Fruit fly (Drosophila melanogaster) whole organism, embryonic: ENCODE measurements around the gene CG2129.

Source experiments
- ATbp ChIP-seq: fragments of 200-800 bp; sonication (Bioruptor generic); optimal IDR thresholded peaks from 2 replicates; lab custom pipeline; 2017; ENCODE audit warnings: missing biosample characterization, mild to moderate bottlenecking, missing genetic modification characterization, missing genetic modification reagents
- Ada2b ChIP-seq: fragments of 200-800 bp; sonication (Bioruptor generic); IDR thresholded peaks from 2 replicates; pipeline ENCODE4 v1.3.6; 2022; ENCODE audit warnings: missing biosample characterization, missing genetic modification characterization
- Adf1 ChIP-seq: fragments of 200-800 bp; sonication (Bioruptor generic); IDR thresholded peaks from 2 replicates; pipeline ENCODE4 v1.3.6; 2022; ENCODE audit warnings: missing biosample characterization, missing genetic modification characterization
- Aef1 ChIP-seq: fragments of 200-800 bp; sonication (Bioruptor generic); IDR thresholded peaks from 3 replicates; pipeline ENCODE4 v1.3.6; 2022; ENCODE audit warnings: missing biosample characterization, missing genetic modification characterization
- Antp ChIP-seq: fragments of 200-800 bp; sonication (Bioruptor generic); optimal IDR thresholded peaks from 3 replicates; lab custom pipeline; 2016; ENCODE audit warnings: missing biosample characterization, missing genetic modification characterization
- B-H2 ChIP-seq: fragments of 200-800 bp; sonication (Bioruptor generic); optimal IDR thresholded peaks from 2 replicates; lab custom pipeline; 2018; ENCODE audit warnings: missing biosample characterization, mild to moderate bottlenecking, missing genetic modification characterization
- CG10959 ChIP-seq: fragments of 200-800 bp; sonication (Bioruptor generic); IDR thresholded peaks from 2 replicates; pipeline ENCODE4 v1.3.6; 2022; ENCODE audit warnings: missing biosample characterization, missing genetic modification characterization
- CG12104 ChIP-seq: fragments of 200-800 bp; sonication (Bioruptor generic); optimal IDR thresholded peaks from 3 replicates; lab custom pipeline; 2016; ENCODE audit warnings: missing biosample characterization, missing genetic modification characterization
- CG13894 ChIP-seq: fragments of 200-800 bp; sonication (Bioruptor generic); optimal IDR thresholded peaks from 3 replicates; lab custom pipeline; 2018; ENCODE audit warnings: missing biosample characterization, mild to moderate bottlenecking, missing genetic modification characterization, moderate library complexity
- CG14050 ChIP-seq: fragments of 200-800 bp; sonication (Bioruptor generic); IDR thresholded peaks from 3 replicates; pipeline ENCODE4 v1.3.6; 2022; ENCODE audit warnings: missing biosample characterization, missing genetic modification characterization
- CG2199 ChIP-seq: fragments of 200-800 bp; sonication (Bioruptor generic); IDR thresholded peaks from 3 replicates; pipeline ENCODE4 v1.3.6; 2022; ENCODE audit warnings: missing biosample characterization, missing genetic modification characterization
- CG32532 ChIP-seq: fragments of 200-800 bp; sonication (Bioruptor generic); IDR thresholded peaks from 2 replicates; pipeline ENCODE4 v1.3.6; 2022; ENCODE audit warnings: missing biosample characterization, missing genetic modification characterization
- CG4282 ChIP-seq: fragments of 200-800 bp; sonication (Bioruptor generic); optimal IDR thresholded peaks from 2 replicates; lab custom pipeline; 2016; ENCODE audit warnings: missing biosample characterization, missing genetic modification characterization
- CG6272 ChIP-seq: fragments of 200-800 bp; sonication (Bioruptor generic); IDR thresholded peaks from 2 replicates; pipeline ENCODE4 v1.3.6; 2022; ENCODE audit warnings: missing biosample characterization, missing genetic modification characterization
- CG8388 ChIP-seq: fragments of 200-800 bp; sonication (Bioruptor generic); optimal IDR thresholded peaks from 2 replicates; lab custom pipeline; 2019; ENCODE audit warnings: missing biosample characterization, mild to moderate bottlenecking, missing genetic modification characterization, moderate library complexity
- CG8944 ChIP-seq: fragments of 200-800 bp; sonication (Bioruptor generic); optimal IDR thresholded peaks from 3 replicates; lab custom pipeline; 2016; ENCODE audit warnings: missing biosample characterization, missing genetic modification characterization
- CG9876 ChIP-seq: fragments of 200-800 bp; sonication (Bioruptor generic); optimal IDR thresholded peaks from 2 replicates; lab custom pipeline; 2016; ENCODE audit warnings: missing biosample characterization, missing genetic modification characterization
- CTCF ChIP-seq: fragments of 200-800 bp; sonication (Bioruptor generic); optimal IDR thresholded peaks from 2 replicates; lab custom pipeline; 2017; ENCODE audit warnings: missing biosample characterization, mild to moderate bottlenecking, missing genetic modification characterization, moderate library complexity
- D ChIP-seq, 2 experiments: fragments of 200-800 bp in 1 of 2; fragments of >200 bp in 1 of 2; sonication (Bioruptor generic) in 1 of 2; optimal IDR thresholded peaks; 2 replicates in 1 of 2; 3 replicates in 1 of 2; lab custom pipeline; 2017; ENCODE audit warnings: mild to moderate bottlenecking in 1 of 2, missing biosample characterization in 1 of 2, missing genetic modification characterization in 1 of 2, missing genetic modification reagents in 1 of 2
- Deaf1 ChIP-seq: fragments of 200-800 bp; optimal IDR thresholded peaks from 3 replicates; lab custom pipeline; 2019; ENCODE audit warnings: missing biosample characterization, mild to moderate bottlenecking, missing genetic modification characterization, moderate library complexity
- ERR ChIP-seq: fragments of 200-800 bp; sonication (Bioruptor generic); optimal IDR thresholded peaks from 2 replicates; lab custom pipeline; 2016; ENCODE audit warnings: missing biosample characterization, missing genetic modification characterization
- Eip74EF ChIP-seq, 2 experiments: fragments of 200-800 bp in 1 of 2; fragments of >200 bp in 1 of 2; sonication (Bioruptor generic) in 1 of 2; optimal IDR thresholded peaks; 2 replicates each; lab custom pipeline; 2017 to 2019; ENCODE audit warnings: missing biosample characterization in 2 of 2, missing genetic modification characterization in 2 of 2, mild to moderate bottlenecking in 1 of 2, moderate library complexity in 1 of 2
- Fer1 ChIP-seq: fragments of 200-800 bp; sonication (Bioruptor generic); optimal IDR thresholded peaks from 2 replicates; lab custom pipeline; 2017; ENCODE audit warnings: missing biosample characterization, mild to moderate bottlenecking, missing genetic modification characterization
- HmgZ ChIP-seq: fragments of 200-800 bp; sonication (Bioruptor generic); optimal IDR thresholded peaks from 2 replicates; lab custom pipeline; 2018; ENCODE audit warnings: missing biosample characterization, mild to moderate bottlenecking, missing genetic modification characterization
- Jarid2 ChIP-seq: fragments of 200-800 bp; sonication (Bioruptor generic); optimal IDR thresholded peaks from 3 replicates; lab custom pipeline; 2017; ENCODE audit warnings: mild to moderate bottlenecking, missing biosample characterization, missing genetic modification reagents, missing genetic modification characterization
- Med ChIP-seq: fragments of 200-800 bp; sonication (Bioruptor generic); peaks from one replicate; lab custom pipeline; 2016; ENCODE audit warnings: missing biosample characterization, missing genetic modification characterization, mild to moderate bottlenecking, inconsistent platforms, moderate library complexity
- NC2β ChIP-seq: fragments of 200-800 bp; sonication (Bioruptor generic); optimal IDR thresholded peaks from 2 replicates; lab custom pipeline; 2016; ENCODE audit warnings: missing biosample characterization, missing genetic modification characterization
- NFAT ChIP-seq: fragments of 200-800 bp; sonication (Bioruptor generic); IDR thresholded peaks from 2 replicates; pipeline ENCODE4 v1.3.6; 2022; ENCODE audit warnings: missing biosample characterization, missing genetic modification characterization
- Nf-YC ChIP-seq: fragments of 200-800 bp; optimal IDR thresholded peaks from 3 replicates; lab custom pipeline; 2019; ENCODE audit warnings: missing biosample characterization, mild to moderate bottlenecking, missing genetic modification characterization, moderate library complexity
- Pdp1 ChIP-seq, 2 experiments: fragments of 200-800 bp; sonication (Bioruptor generic); optimal IDR thresholded peaks; 3 replicates each; lab custom pipeline; 2016; ENCODE audit warnings: missing biosample characterization in 2 of 2, missing genetic modification characterization in 2 of 2, mild to moderate bottlenecking in 1 of 2, moderate library complexity in 1 of 2
- Stat92E ChIP-seq, 3 experiments: fragments of >200 bp in 2 of 3; fragments of 200-800 bp in 1 of 3; sonication (Bioruptor generic) in 1 of 3; optimal IDR thresholded peaks; 2 replicates each; lab custom pipeline; 2017 to 2019; ENCODE audit warnings: missing biosample characterization in 3 of 3, missing genetic modification characterization in 3 of 3, mild to moderate bottlenecking in 1 of 3, moderate library complexity in 1 of 3
- Xbp1 ChIP-seq: fragments of 200-800 bp; sonication (Bioruptor generic); optimal IDR thresholded peaks from 3 replicates; lab custom pipeline; 2016; ENCODE audit warnings: missing biosample characterization, mild to moderate bottlenecking, missing genetic modification characterization
- cas ChIP-seq: fragments of 200-800 bp; sonication (Bioruptor generic); IDR thresholded peaks from 2 replicates; pipeline ENCODE4 v1.3.6; 2022; ENCODE audit warnings: missing biosample characterization, missing genetic modification characterization
- cg ChIP-seq: fragments of 200-800 bp; sonication (Bioruptor generic); optimal IDR thresholded peaks from 3 replicates; lab custom pipeline; 2019; ENCODE audit warnings: missing biosample characterization, mild to moderate bottlenecking, missing genetic modification characterization, moderate library complexity
- chinmo ChIP-seq: fragments of 200-800 bp; sonication (Bioruptor generic); IDR thresholded peaks from 4 replicates; pipeline ENCODE4 v1.3.6; 2022; ENCODE audit warnings: missing biosample characterization, missing genetic modification characterization; ENCODE audit not compliant: partially characterized antibody
- disco-r ChIP-seq: fragments of 200-800 bp; sonication (Bioruptor generic); optimal IDR thresholded peaks from 2 replicates; lab custom pipeline; 2016; ENCODE audit warnings: missing biosample characterization, missing genetic modification characterization
- dmrt99B ChIP-seq: fragments of 200-800 bp; sonication (Bioruptor generic); optimal IDR thresholded peaks from 2 replicates; lab custom pipeline; 2018; ENCODE audit warnings: missing biosample characterization, mild to moderate bottlenecking, missing genetic modification characterization, moderate library complexity
- gem ChIP-seq: fragments of 200-800 bp; sonication (Bioruptor generic); optimal IDR thresholded peaks from 2 replicates; lab custom pipeline; 2019; ENCODE audit warnings: missing biosample characterization, mild to moderate bottlenecking, missing genetic modification characterization, moderate library complexity
- grau ChIP-seq: fragments of 200-800 bp; optimal IDR thresholded peaks from 3 replicates; lab custom pipeline; 2019; ENCODE audit warnings: missing biosample characterization, mild to moderate bottlenecking, missing genetic modification characterization, moderate library complexity
- nmo ChIP-seq: fragments of 200-800 bp; sonication (Bioruptor generic); optimal IDR thresholded peaks from 2 replicates; lab custom pipeline; 2018; ENCODE audit warnings: missing biosample characterization, mild to moderate bottlenecking, missing genetic modification characterization, moderate library complexity
- nom ChIP-seq: fragments of 200-800 bp; sonication (Bioruptor generic); optimal IDR thresholded peaks from 2 replicates; lab custom pipeline; 2017; ENCODE audit warnings: missing biosample characterization, missing genetic modification characterization, mild to moderate bottlenecking, moderate library complexity, missing genetic modification reagents
- onecut ChIP-seq: fragments of 200-800 bp; sonication (Bioruptor generic); IDR thresholded peaks from 2 replicates; pipeline ENCODE4 v1.3.6; 2022; ENCODE audit warnings: missing biosample characterization, missing genetic modification characterization
- salm ChIP-seq: fragments of 200-800 bp; sonication (Bioruptor generic); optimal IDR thresholded peaks from 2 replicates; lab custom pipeline; 2018; ENCODE audit warnings: missing biosample characterization, mild to moderate bottlenecking, missing genetic modification characterization
- sens-2 ChIP-seq: fragments of 200-800 bp; sonication (Bioruptor generic); IDR thresholded peaks from 2 replicates; pipeline ENCODE4 v1.3.6; 2022; ENCODE audit warnings: missing biosample characterization, missing genetic modification characterization
- sisA ChIP-seq: fragments of 200-800 bp; sonication (Bioruptor generic); IDR thresholded peaks from 2 replicates; pipeline ENCODE4 v1.3.6; 2022; ENCODE audit warnings: missing biosample characterization, missing genetic modification characterization
- so ChIP-seq: fragments of 200-800 bp; sonication (Bioruptor generic); IDR thresholded peaks from 3 replicates; pipeline ENCODE4 v1.3.6; 2022; ENCODE audit warnings: missing biosample characterization, missing genetic modification characterization
- wdn ChIP-seq: fragments of 200-800 bp; sonication (Bioruptor generic); IDR thresholded peaks from 2 replicates; pipeline ENCODE4 v1.3.6; 2022; ENCODE audit warnings: missing biosample characterization, missing genetic modification characterization
- wor ChIP-seq: fragments of 200-800 bp; sonication (Bioruptor generic); IDR thresholded peaks from 2 replicates; pipeline ENCODE4 v1.3.6; 2022; ENCODE audit warnings: missing biosample characterization, missing genetic modification characterization
- zen2 ChIP-seq: fragments of 200-800 bp; sonication (Bioruptor generic); IDR thresholded peaks from 3 replicates; pipeline ENCODE4 v1.3.6; 2022; ENCODE audit warnings: missing biosample characterization, missing genetic modification characterization; ENCODE audit not compliant: partially characterized antibody

The CG2129 gene

dm6 chrX:8193017-8193556, 47.4 kb downstream of the CG2129 start (continued):
- TF ChIP-seq disco-r = no peak
- TF ChIP-seq wor (GFP tag; lab: Robert Waterston, UW) = no peak
- TF ChIP-seq CG8388 = no peak
- TF ChIP-seq CG8944 (GFP tag; lab: Kevin White, UChicago) = peak; percentile 4
- TF ChIP-seq CG13894 = no peak
- TF ChIP-seq NC2β (GFP tag; lab: Kevin White, UChicago) = no peak
- TF ChIP-seq D (optimal IDR thresholded peaks at IDR 0.05; lab: Kevin White, UChicago) = no peak
- TF ChIP-seq D (GFP tag; optimal IDR thresholded peaks at IDR 0.05; lab: Kevin White, UChicago) = no peak
- TF ChIP-seq salm (tag; lab: Kevin White, UChicago) = no peak
- no peak for TF ChIP-seq B-H2 (GFP tag; lab: Kevin White, UChicago)
- 0 out of 3 replicates have a peak, but pooled peaks have one; percentile 31 for TF ChIP-seq so (GFP tag; lab: Robert Waterston, UW)
- TF ChIP-seq CTCF (GFP tag; lab: Kevin White, UChicago) = no peak
- TF ChIP-seq Med (GFP tag; lab: Kevin White, UChicago) = peak; percentile 87
- no peak for TF ChIP-seq CG12104 (GFP tag; lab: Kevin White, UChicago)
- TF ChIP-seq Adf1 (GFP tag; lab: Robert Waterston, UW) = peak; percentile 88
- no peak for TF ChIP-seq sisA (GFP tag; lab: Robert Waterston, UW)
- TF ChIP-seq cg (GFP tag; lab: Kevin White, UChicago) = no peak
- TF ChIP-seq CG4282 (GFP tag; lab: Kevin White, UChicago) = no peak
- 0 out of 2 replicates have a peak, but pooled peaks have one; percentile 30 for TF ChIP-seq cas (GFP tag; lab: Robert Waterston, UW)
- no peak for TF ChIP-seq CG9876 (GFP tag; lab: Kevin White, UChicago)
- peak; percentile 54 for TF ChIP-seq Deaf1 (tag; lab: Kevin White, UChicago)
- TF ChIP-seq Nf-YC (tag; lab: Kevin White, UChicago) = peak; percentile 2
- no peak for TF ChIP-seq grau (tag; lab: Kevin White, UChicago)
- 0 out of 2 replicates have a peak, but pooled peaks have one; percentile 6 for TF ChIP-seq CG6272
- TF ChIP-seq Antp (GFP tag; lab: Kevin White, UChicago) = peak; percentile 19
- TF ChIP-seq NFAT (GFP tag; lab: Robert Waterston, UW) = peak; percentile 33; the same call in 1 of the 2 replicates
- TF ChIP-seq zen2 (GFP tag; lab: Robert Waterston, UW) = peak; percentile 28; the same call in 1 of the 3 replicates
- peak; percentile 97 for TF ChIP-seq chinmo (GFP tag; lab: Robert Waterston, UW)
- TF ChIP-seq Fer1 = peak; percentile 19
- TF ChIP-seq Eip74EF (GFP tag; optimal IDR thresholded peaks at IDR 0.05; lab: Kevin White, UChicago) = peak in 1 of 2 experiments; percentile 29
- TF ChIP-seq CG10959 (GFP tag; lab: Robert Waterston, UW) = no peak
- no peak for TF ChIP-seq nmo
- peak; percentile 95 for TF ChIP-seq Jarid2 (GFP tag; lab: Kevin White, UChicago)
- peak; percentile 4 for TF ChIP-seq Xbp1 (GFP tag; lab: Kevin White, UChicago)
- TF ChIP-seq wdn (GFP tag; lab: Robert Waterston, UW) = peak; percentile 20; the same call in 1 of the 2 replicates
- TF ChIP-seq gem (tag; lab: Kevin White, UChicago) = no peak
- peak; percentile 48; the same call in 1 of the 2 replicates for TF ChIP-seq onecut (GFP tag; lab: Robert Waterston, UW)
- TF ChIP-seq ERR (GFP tag; lab: Kevin White, UChicago) = peak; percentile 27
- TF ChIP-seq dmrt99B = no peak
- peak; percentile 43; the same call in 2 of the 3 replicates for TF ChIP-seq Aef1
- 0 out of 3 replicates have a peak, but pooled peaks have one; percentile 53 for TF ChIP-seq CG2199 (GFP tag; lab: Robert Waterston, UW)
- TF ChIP-seq HmgZ (tag; lab: Kevin White, UChicago) = peak; percentile 19
- no peak for TF ChIP-seq Ada2b (GFP tag; lab: Robert Waterston, UW)
- TF ChIP-seq sens-2 = no peak
- TF ChIP-seq CG14050 (GFP tag; lab: Robert Waterston, UW) = no peak
- TF ChIP-seq nom (GFP tag; lab: Kevin White, UChicago) = peak; percentile 38
- no peak for TF ChIP-seq ATbp (GFP tag; lab: Kevin White, UChicago)
- TF ChIP-seq CG32532 = 0 out of 2 replicates have a peak, but pooled peaks have one; percentile 30
- peak in 1 of 2 experiments; percentile 19 for TF ChIP-seq Pdp1 (GFP tag; optimal IDR thresholded peaks at IDR 0.05; lab: Kevin White, UChicago)
- peak in 1 of 3 experiments; percentile 4 for TF ChIP-seq Stat92E (GFP tag; optimal IDR thresholded peaks at IDR 0.05; lab: Kevin White, UChicago)
